5 fruit fly cellular contexts compared by ENCODE assay signal in genomic region chrX:9284024-9284738, dm6.
A peak's percentile ranks its signal among the peaks of the same experiment; 100 is the strongest.
TF ChIP-seq lines count a peak whose summit lies in the region.

lz (plus strand) TSS chrX:9284649.

- TF ChIP-seq CTCF in whole organism, embryonic (GFP tag; optimal IDR thresholded peaks at IDR 0.05; lab: Kevin White, UChicago) = no peak

TF ChIP-seq in whole organism, 6 proteins besides CTCF, POLR2A, EP300 and RAD21:
- TF ChIP-seq usp (GFP tag; optimal IDR thresholded peaks at IDR 0.05; lab: Kevin White, UChicago) (no peak), Dll (optimal IDR thresholded peaks at IDR 0.05; lab: Kevin White, UChicago) (peak; percentile 42)

TF ChIP-seq in whole organism, embryonic, 481 proteins besides CTCF, POLR2A, EP300 and RAD21 (continues in another document):
- TF ChIP-seq insv (GFP tag; optimal IDR thresholded peaks at IDR 0.05; lab: Kevin White, UChicago) (peak; percentile 30 to 92), Dll (GFP tag; IDR thresholded peaks at IDR 0.05; lab: Robert Waterston, UW; ENCODE audit: partially characterized antibody) (peak; percentile 56; the same call in 1 of the 4 replicates), CG1832 (GFP tag; optimal IDR thresholded peaks at IDR 0.05; lab: Kevin White, UChicago) (peak; percentile 63), ase (GFP tag; IDR thresholded peaks at IDR 0.05; lab: Robert Waterston, UW) (no peak), hbn (GFP tag; IDR thresholded peaks at IDR 0.05; lab: Robert Waterston, UW; ENCODE audit: partially characterized antibody) (peak; percentile 16; the same call in 1 of the 2 replicates), Med (GFP tag; lab: Kevin White, UChicago) (no peak), wdn (GFP tag; IDR thresholded peaks at IDR 0.05; lab: Robert Waterston, UW) (no peak), CG34224 (GFP tag; IDR thresholded peaks at IDR 0.05; lab: Robert Waterston, UW; ENCODE audit: partially characterized antibody) (0 out of 3 replicates have a peak, but pooled peaks have one; percentile 19), tll (GFP tag; optimal IDR thresholded peaks at IDR 0.05; lab: Kevin White, UChicago) (peak in 1 of 2 experiments; percentile 52), CG3281 (GFP tag; optimal IDR thresholded peaks at IDR 0.05; lab: Kevin White, UChicago) (no peak), CG13287 (GFP tag; IDR thresholded peaks at IDR 0.05; lab: Robert Waterston, UW; ENCODE audit: partially characterized antibody) (0 out of 2 replicates have a peak, but pooled peaks have one; percentile 8), jing (GFP tag; optimal IDR thresholded peaks at IDR 0.05; lab: Kevin White, UChicago) (peak; percentile 47), CG7372 (GFP tag; IDR thresholded peaks at IDR 0.05; lab: Robert Waterston, UW) (no peak), Jarid2 (GFP tag; optimal IDR thresholded peaks at IDR 0.05; lab: Kevin White, UChicago) (peak; percentile 62), zf30C (GFP tag; optimal IDR thresholded peaks at IDR 0.05; lab: Kevin White, UChicago) (no peak), Nf-YA (GFP tag; IDR thresholded peaks at IDR 0.05; lab: Robert Waterston, UW) (peak; percentile 37; the same call in 1 of the 2 replicates), Trl (optimal IDR thresholded peaks at IDR 0.05; lab: Kevin White, UChicago) (peak; percentile 89 to 96), Trl (GFP tag; optimal IDR thresholded peaks at IDR 0.05; lab: Kevin White, UChicago) (no peak), CG3726 (GFP tag; IDR thresholded peaks at IDR 0.05; lab: Robert Waterston, UW) (no peak), z (GFP tag; IDR thresholded peaks at IDR 0.05; lab: Robert Waterston, UW) (0 out of 3 replicates have a peak, but pooled peaks have one; percentile 48)

TF ChIP-seq in whole organism, prepupa, 60 proteins besides CTCF, POLR2A, EP300 and RAD21:
- TF ChIP-seq eg (GFP tag; IDR thresholded peaks at IDR 0.05; lab: Robert Waterston, UW) (peak; percentile 38; the same call in 1 of the 3 replicates), achi (GFP tag; optimal IDR thresholded peaks at IDR 0.05; lab: Kevin White, UChicago) (no peak), CG6854 (GFP tag; optimal IDR thresholded peaks at IDR 0.05; lab: Kevin White, UChicago) (peak; percentile 11), CG8119 (GFP tag; IDR thresholded peaks at IDR 0.05; lab: Robert Waterston, UW) (peak; percentile 66; the same call in 2 of the 3 replicates), CG11902 (GFP tag; optimal IDR thresholded peaks at IDR 0.05; lab: Kevin White, UChicago) (no peak), CG9139 (GFP tag; optimal IDR thresholded peaks at IDR 0.05; lab: Kevin White, UChicago) (no peak), CG6163 (GFP tag; IDR thresholded peaks at IDR 0.05; lab: Robert Waterston, UW) (peak; percentile 8; the same call in 1 of the 3 replicates), CG10631 (GFP tag; optimal IDR thresholded peaks at IDR 0.05; lab: Kevin White, UChicago) (no peak), fd59A (GFP tag; optimal IDR thresholded peaks at IDR 0.05; lab: Kevin White, UChicago) (no peak), ss (GFP tag; optimal IDR thresholded peaks at IDR 0.05; lab: Kevin White, UChicago) (peak; percentile 2 to 7), Sox15 (GFP tag; optimal IDR thresholded peaks at IDR 0.05; lab: Kevin White, UChicago) (no peak), svp (GFP tag; lab: Kevin White, UChicago) (no peak), Lpt (GFP tag; optimal IDR thresholded peaks at IDR 0.05; lab: Kevin White, UChicago) (no peak), acj6 (GFP tag; optimal IDR thresholded peaks at IDR 0.05; lab: Kevin White, UChicago) (no peak), CG8319 (GFP tag; optimal IDR thresholded peaks at IDR 0.05; lab: Kevin White, UChicago) (no peak), Ets96B (tag; optimal IDR thresholded peaks at IDR 0.05; lab: Kevin White, UChicago) (no peak), Sox14 (GFP tag; optimal IDR thresholded peaks at IDR 0.05; lab: Kevin White, UChicago) (no peak), Hr38 (GFP tag; optimal IDR thresholded peaks at IDR 0.05; lab: Kevin White, UChicago) (no peak), CG31627 (GFP tag; optimal IDR thresholded peaks at IDR 0.05; lab: Kevin White, UChicago) (no peak), Eip78C (GFP tag; lab: Kevin White, UChicago) (peak; percentile 44), CG15336 (GFP tag; IDR thresholded peaks at IDR 0.05; lab: Robert Waterston, UW) (peak; percentile 35; the same call in 1 of the 2 replicates), CG16779 (tag; optimal IDR thresholded peaks at IDR 0.05; lab: Kevin White, UChicago) (no peak)

TF ChIP-seq in whole organism, pupa, 21 proteins besides CTCF, POLR2A, EP300 and RAD21:
- TF ChIP-seq D1 (tag; optimal IDR thresholded peaks at IDR 0.05; lab: Kevin White, UChicago) (no peak), CG12605 (GFP tag; IDR thresholded peaks at IDR 0.05; lab: Robert Waterston, UW) (peak; percentile 28; the same call in 1 of the 2 replicates)
TF ChIP-seq in whole organism, pupa: peak in this region for 1.

TF ChIP-seq in whole organism, wandering third instar larva, 38 proteins besides CTCF, POLR2A, EP300 and RAD21:
- TF ChIP-seq Dif (GFP tag; optimal IDR thresholded peaks at IDR 0.05; lab: Kevin White, UChicago; ENCODE audit: partially characterized antibody) (peak; percentile 80), jim (GFP tag; optimal IDR thresholded peaks at IDR 0.05; lab: Kevin White, UChicago) (no peak), usp (GFP tag; optimal IDR thresholded peaks at IDR 0.05; lab: Kevin White, UChicago) (no peak), tai (GFP tag; optimal IDR thresholded peaks at IDR 0.05; lab: Kevin White, UChicago) (no peak), GATAd (GFP tag; optimal IDR thresholded peaks at IDR 0.05; lab: Kevin White, UChicago) (no peak), psq (GFP tag; optimal IDR thresholded peaks at IDR 0.05; lab: Kevin White, UChicago) (no peak), sv (GFP tag; optimal IDR thresholded peaks at IDR 0.05; lab: Kevin White, UChicago) (no peak), dl (GFP tag; optimal IDR thresholded peaks at IDR 0.05; lab: Kevin White, UChicago; ENCODE audit: insufficient read depth in 1 of 2, partially characterized antibody in 2 of 2) (peak; percentile 44 to 52), pan (optimal IDR thresholded peaks at IDR 0.05; lab: Kevin White, UChicago) (no peak), Dfd (GFP tag; optimal IDR thresholded peaks at IDR 0.05; lab: Kevin White, UChicago) (no peak), ey (GFP tag; optimal IDR thresholded peaks at IDR 0.05; lab: Kevin White, UChicago) (no peak), Vsx2 (GFP tag; optimal IDR thresholded peaks at IDR 0.05; lab: Kevin White, UChicago; ENCODE audit: partially characterized antibody) (no peak), foxo (GFP tag; optimal IDR thresholded peaks at IDR 0.05; lab: Kevin White, UChicago) (no peak), sage (GFP tag; optimal IDR thresholded peaks at IDR 0.05; lab: Kevin White, UChicago) (no peak), fru (GFP tag; optimal IDR thresholded peaks at IDR 0.05; lab: Kevin White, UChicago) (no peak), Mio (GFP tag; optimal IDR thresholded peaks at IDR 0.05; lab: Kevin White, UChicago) (no peak)
